Worm (Caenorhabditis elegans) whole organism, L2 larva: ENCODE data around the gene famk-1.
A peak's percentile ranks its signal among the peaks of the same experiment; 100 is the strongest.

Source experiments
- C34F6.9 ChIP-seq: fragments of 150-350 bp; optimal IDR thresholded peaks from 2 replicates; lab custom pipeline; 2014; ENCODE audit warnings: missing biosample characterization, missing genetic modification characterization
- F13H6.1 ChIP-seq: sonication (generic microtip); optimal IDR thresholded peaks from 2 replicates; lab custom pipeline; 2016; ENCODE audit warnings: missing genetic modification characterization, missing compliant biosample characterization
- R02D3.7 ChIP-seq: fragments of 150-350 bp; optimal IDR thresholded peaks from 2 replicates; lab custom pipeline; 2014; ENCODE audit warnings: missing biosample characterization, missing genetic modification characterization
- Y55F3AM.14 ChIP-seq: fragments of 200-800 bp; sonication (Bioruptor generic); optimal IDR thresholded peaks from 2 replicates; lab custom pipeline; 2018; ENCODE audit warnings: mild to moderate bottlenecking, missing genetic modification characterization, missing compliant biosample characterization
- alr-1 ChIP-seq: fragments of 150-350 bp; optimal IDR thresholded peaks from 2 replicates; lab custom pipeline; 2014; ENCODE audit warnings: missing biosample characterization, missing genetic modification characterization
- aly-2 ChIP-seq: fragments of 150-350 bp; optimal IDR thresholded peaks from 2 replicates; lab custom pipeline; 2014; ENCODE audit warnings: missing biosample characterization, missing genetic modification characterization
- ama-1 ChIP-seq: fragments of 150-350 bp; optimal IDR thresholded peaks from 2 replicates; lab custom pipeline; 2018; ENCODE audit warnings: inconsistent platforms
- blmp-1 ChIP-seq: sonication (generic microtip); optimal IDR thresholded peaks from 2 replicates; lab custom pipeline; 2017; ENCODE audit warnings: missing genetic modification characterization, mild to moderate bottlenecking, missing compliant biosample characterization, antibody characterized with exemption, moderate library complexity; ENCODE audit not compliant: insufficient read depth
- ceh-16 ChIP-seq: fragments of 150-350 bp; optimal IDR thresholded peaks from 2 replicates; lab custom pipeline; 2014; ENCODE audit warnings: missing biosample characterization, missing genetic modification characterization
- egl-27 ChIP-seq: sonication (generic microtip); optimal IDR thresholded peaks from 3 replicates; lab custom pipeline; 2017; ENCODE audit warnings: missing biosample characterization, missing genetic modification reagents, missing genetic modification characterization
- fos-1 ChIP-seq: fragments of 150-350 bp; optimal IDR thresholded peaks from 2 replicates; lab custom pipeline; 2014; ENCODE audit warnings: missing biosample characterization, missing genetic modification characterization
- lin-11 ChIP-seq: fragments of 150-350 bp; sonication (generic microtip); optimal IDR thresholded peaks from 2 replicates; lab custom pipeline; 2014; ENCODE audit warnings: missing biosample characterization, missing genetic modification characterization, inconsistent platforms, mixed read lengths
- lin-39 ChIP-seq: fragments of 150-350 bp; optimal IDR thresholded peaks from 2 replicates; lab custom pipeline; 2014; ENCODE audit warnings: missing biosample characterization, missing genetic modification reagents, missing genetic modification characterization
- mab-5 ChIP-seq: fragments of 150-350 bp; optimal IDR thresholded peaks from 2 replicates; lab custom pipeline; 2014; ENCODE audit warnings: missing biosample characterization, missing genetic modification characterization
- mdl-1 ChIP-seq, 2 experiments: fragments of 150-350 bp in 1 of 2; sonication (generic microtip) in 1 of 2; optimal IDR thresholded peaks; 2 replicates each; lab custom pipeline; 2017; ENCODE audit warnings: missing biosample characterization in 2 of 2, missing genetic modification characterization in 2 of 2
- nhr-11 ChIP-seq: fragments of 150-350 bp; optimal IDR thresholded peaks from 2 replicates; lab custom pipeline; 2014; ENCODE audit warnings: missing biosample characterization, missing genetic modification characterization
- nhr-12 ChIP-seq: fragments of 150-350 bp; optimal IDR thresholded peaks from 2 replicates; lab custom pipeline; 2014; ENCODE audit warnings: missing biosample characterization, missing genetic modification characterization
- nhr-129 ChIP-seq: fragments of 150-350 bp; optimal IDR thresholded peaks from 2 replicates; lab custom pipeline; 2014; ENCODE audit warnings: missing biosample characterization, missing genetic modification characterization
- nhr-21 ChIP-seq: fragments of 150-350 bp; optimal IDR thresholded peaks from 2 replicates; lab custom pipeline; 2014; ENCODE audit warnings: missing biosample characterization, missing genetic modification characterization
- nhr-23 ChIP-seq: fragments of 150-350 bp; optimal IDR thresholded peaks from 2 replicates; lab custom pipeline; 2014; ENCODE audit warnings: missing biosample characterization, missing genetic modification reagents, missing genetic modification characterization
- nhr-237 ChIP-seq: fragments of 150-350 bp; optimal IDR thresholded peaks from 2 replicates; lab custom pipeline; 2014; ENCODE audit warnings: missing biosample characterization, missing genetic modification characterization
- nhr-25 ChIP-seq: fragments of 150-350 bp; sonication (generic microtip); optimal IDR thresholded peaks from 3 replicates; lab custom pipeline; 2014; ENCODE audit warnings: missing biosample characterization, missing genetic modification characterization
- skn-1 ChIP-seq: sonication (generic microtip); optimal IDR thresholded peaks from 2 replicates; lab custom pipeline; 2017; ENCODE audit warnings: missing biosample characterization, missing genetic modification characterization
- sma-3 ChIP-seq: sonication (generic microtip); optimal IDR thresholded peaks from 2 replicates; lab custom pipeline; 2016; ENCODE audit warnings: missing genetic modification reagents, missing genetic modification characterization, missing compliant biosample characterization
- sma-9 ChIP-seq, 2 experiments: fragments of 150-350 bp in 1 of 2; sonication (generic microtip) in 1 of 2; optimal IDR thresholded peaks; 2 replicates each; lab custom pipeline; 2014 to 2016; ENCODE audit warnings: missing genetic modification characterization in 2 of 2, mild to moderate bottlenecking in 1 of 2, missing biosample characterization in 1 of 2, missing compliant biosample characterization in 1 of 2, missing genetic modification reagents in 1 of 2, moderate library complexity in 1 of 2
- snpc-4 ChIP-seq: fragments of 150-350 bp; optimal IDR thresholded peaks from 2 replicates; lab custom pipeline; 2014; ENCODE audit warnings: missing biosample characterization, missing genetic modification characterization
- unc-39 ChIP-seq: fragments of 150-350 bp; optimal IDR thresholded peaks from 2 replicates; lab custom pipeline; 2014; ENCODE audit warnings: missing biosample characterization, missing genetic modification characterization
- unc-55 ChIP-seq: fragments of 150-350 bp; sonication (generic microtip); optimal IDR thresholded peaks from 3 replicates; lab custom pipeline; 2014; ENCODE audit warnings: missing biosample characterization, missing genetic modification reagents, missing genetic modification characterization
- zag-1 ChIP-seq: fragments of 150-350 bp; optimal IDR thresholded peaks from 2 replicates; lab custom pipeline; 2014; ENCODE audit warnings: missing biosample characterization, missing genetic modification characterization
- ztf-4 ChIP-seq: fragments of 150-350 bp; optimal IDR thresholded peaks from 2 replicates; lab custom pipeline; 2014; ENCODE audit warnings: missing biosample characterization, missing genetic modification characterization

famk-1 gene

DNA sequence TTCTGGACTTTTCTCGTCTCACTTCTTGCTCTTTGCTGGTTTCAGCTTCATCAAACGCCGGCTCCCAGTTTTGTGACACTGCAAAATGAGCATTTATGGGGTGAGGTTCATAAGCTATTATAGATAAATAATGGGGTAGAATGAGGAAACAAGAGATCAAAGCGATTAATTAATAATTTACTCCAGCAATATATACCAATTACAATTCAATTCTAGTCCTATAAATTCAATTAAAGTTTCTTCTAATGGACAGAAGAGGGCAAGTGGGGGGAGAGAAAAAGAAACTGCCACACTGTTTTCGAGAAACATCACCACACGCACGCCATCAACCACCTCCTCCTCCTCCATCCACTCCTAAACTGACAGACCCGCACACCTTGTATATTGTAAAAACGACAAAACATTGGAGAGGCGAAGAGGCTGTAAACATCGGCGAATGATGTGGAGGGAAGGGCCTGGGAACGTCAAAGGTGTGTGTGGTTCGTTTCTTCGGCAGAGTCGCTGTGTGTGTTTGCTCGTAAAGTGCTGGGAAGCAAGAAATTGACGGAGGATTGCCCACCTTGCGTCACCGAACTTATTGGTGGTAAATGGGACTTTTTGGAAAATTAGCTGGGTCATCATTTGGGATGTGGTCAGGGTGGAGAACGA, at the start of gene famk-1, which contains the start of gene H03A11.13:
TSS of gene famk-1 (minus strand) at position 78 of the 648 bp plus-strand sequence.
TSS of gene H03A11.13 (minus strand) at position 51 of the 648 bp plus-strand sequence.
- no peak for TF ChIP-seq R02D3.7 (tag; lab: Kevin White, UChicago)
- no peak for TF ChIP-seq ceh-16
- TF ChIP-seq lin-39 = no peak
- no peak for TF ChIP-seq Y55F3AM.14 (GFP tag; lab: Kevin White, UChicago)

- TF ChIP-seq ceh-16 (no peak), aly-2 (tag; lab: Kevin White, UChicago) (no peak), C34F6.9 (tag; lab: Kevin White, UChicago) (no peak), fos-1 (tag; lab: Kevin White, UChicago) (no peak), mab-5 (tag; lab: Kevin White, UChicago) (no peak), nhr-21 (no peak), lin-11 (no peak), skn-1 (tag; lab: Kevin White, UChicago) (no peak), egl-27 (no peak), mdl-1 (tag; optimal IDR thresholded peaks at IDR 0.05; lab: Kevin White, UChicago) (no peak), nhr-11 (tag; lab: Kevin White, UChicago) (no peak)
Observed at ce11 chrX:15262423-15262822, 49.4 kb upstream of the famk-1 start, which contains the start of gene F46F2.5. TSS of gene F46F2.5 (plus strand) at chrX:15262723.

DNA sequence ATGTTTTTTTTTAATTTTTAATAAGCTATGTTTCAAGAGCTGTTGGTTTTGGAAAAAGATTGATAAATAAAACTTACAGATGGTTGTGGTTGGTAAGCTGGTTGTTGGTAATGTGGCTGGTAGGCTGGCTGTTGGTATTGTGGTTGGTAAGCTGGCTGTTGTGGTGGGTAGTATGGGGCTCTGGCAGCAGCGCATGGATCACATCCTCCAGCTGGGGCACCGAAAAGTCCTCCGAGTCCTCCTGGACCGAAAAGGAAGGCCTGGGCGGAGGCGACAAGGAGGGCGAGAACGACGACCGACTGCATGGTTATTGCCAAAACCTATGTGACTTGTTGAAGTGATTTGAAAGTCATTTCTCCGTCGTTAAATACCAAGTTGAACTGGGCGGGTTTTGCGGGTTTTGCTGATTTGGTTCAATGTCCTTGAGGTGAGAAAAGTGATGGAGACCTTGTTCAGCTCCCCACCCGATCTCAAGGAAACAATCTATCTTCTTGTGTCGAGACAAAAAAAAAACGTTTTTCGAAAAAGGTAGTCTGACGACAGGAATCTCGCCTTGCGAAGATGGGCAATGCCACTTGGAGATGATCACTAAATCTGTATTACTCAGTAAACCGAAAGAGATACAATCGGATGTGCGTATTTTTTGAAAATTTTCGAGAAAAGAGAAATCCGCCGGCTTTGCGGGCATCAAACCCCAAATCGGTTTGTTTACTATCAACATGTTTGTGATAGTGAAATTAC, 47.1 kb upstream of the famk-1 start, which contains the start of gene F46F2.3:
TSS of gene F46F2.3 (minus strand) at position 341 of the 741 bp plus-strand sequence.
- TF ChIP-seq nhr-25 (tag; lab: Kevin White, UChicago) (peak; percentile 1), aly-2 (tag; lab: Kevin White, UChicago) (no peak), sma-9 (GFP tag; optimal IDR thresholded peaks at IDR 0.05; lab: Kevin White, UChicago) (peak; percentile 15), sma-9 (tag; optimal IDR thresholded peaks at IDR 0.05; lab: Kevin White, UChicago) (no peak), ceh-16 (peak; percentile 20), zag-1 (tag; lab: Kevin White, UChicago) (no peak)

ce11 chrX:15246595-15246994, 33.5 kb upstream of the famk-1 start:
- TF ChIP-seq fos-1 (tag; lab: Kevin White, UChicago) (peak; percentile 26), sma-9 (GFP tag; optimal IDR thresholded peaks at IDR 0.05; lab: Kevin White, UChicago) (peak; percentile 19), sma-9 (tag; optimal IDR thresholded peaks at IDR 0.05; lab: Kevin White, UChicago) (no peak), ama-1 (lab: Kevin White, UChicago) (no peak), unc-55 (no peak), R02D3.7 (tag; lab: Kevin White, UChicago) (no peak), snpc-4 (tag; lab: Kevin White, UChicago) (no peak), egl-27 (no peak), mdl-1 (tag; optimal IDR thresholded peaks at IDR 0.05; lab: Kevin White, UChicago) (no peak), sma-3 (GFP tag; lab: Kevin White, UChicago) (no peak), nhr-12 (no peak), nhr-237 (tag; lab: Kevin White, UChicago) (no peak), blmp-1 (tag; lab: Kevin White, UChicago) (no peak), nhr-129 (tag; lab: Kevin White, UChicago) (peak; percentile 26), nhr-11 (tag; lab: Kevin White, UChicago) (no peak), alr-1 (tag; lab: Kevin White, UChicago) (no peak), F13H6.1 (tag; lab: Kevin White, UChicago) (no peak)
- TF ChIP-seq, all 48 proteins: peak for 3

ce11 chrX:15246182-15246581, 33.1 kb upstream of the famk-1 start, which contains the start of gene piki-1:
TSS of gene piki-1 (minus strand) at chrX:15246399.
- TF ChIP-seq ceh-16 (no peak), unc-55 (no peak), F13H6.1 (tag; lab: Kevin White, UChicago) (no peak), nhr-23 (tag; lab: Kevin White, UChicago) (no peak), R02D3.7 (tag; lab: Kevin White, UChicago) (no peak), unc-39 (no peak), ztf-4 (no peak)
